Worm (Caenorhabditis elegans) whole organism, young adult: Measurements from ENCODE around the gene pvf-1.
A peak's percentile ranks its signal among the peaks of the same experiment; 100 is the strongest.

Experiments
- B0019.2 ChIP-seq: fragments of 200-800 bp; sonication (Bioruptor generic); conservative IDR thresholded peaks from 2 replicates; pipeline ENCODE4 v1.3.6; 2022; ENCODE audit warnings: missing genetic modification reagents, missing genetic modification characterization, missing compliant biosample characterization
- D2030.7 ChIP-seq: fragments of 200-800 bp; sonication (Bioruptor generic); IDR thresholded peaks from 2 replicates; pipeline ENCODE4 v1.3.6; 2022; ENCODE audit warnings: missing genetic modification reagents, missing genetic modification characterization, missing compliant biosample characterization
- F33H1.4 ChIP-seq: fragments of 200-800 bp; sonication (Bioruptor generic); IDR thresholded peaks from 2 replicates; pipeline ENCODE4 v1.3.6; 2022; ENCODE audit warnings: missing genetic modification reagents, missing genetic modification characterization, missing compliant biosample characterization
- F49E8.2 ChIP-seq: sonication (generic microtip); optimal IDR thresholded peaks from 3 replicates; lab custom pipeline; 2017; ENCODE audit warnings: missing genetic modification characterization, mild to moderate bottlenecking, missing compliant biosample characterization, antibody characterized with exemption, moderate library complexity; ENCODE audit not compliant: insufficient read depth
- K12H6.12 ChIP-seq: fragments of 200-800 bp; sonication (Bioruptor generic); optimal IDR thresholded peaks from 2 replicates; lab custom pipeline; 2018; ENCODE audit warnings: mild to moderate bottlenecking, missing genetic modification characterization, missing compliant biosample characterization
- T26A5.8 ChIP-seq: sonication (generic microtip); optimal IDR thresholded peaks from 2 replicates; lab custom pipeline; 2016; ENCODE audit warnings: missing genetic modification characterization, missing compliant biosample characterization
- Y95B8A.8 ChIP-seq: fragments of 200-800 bp; sonication (Bioruptor generic); IDR thresholded peaks from 2 replicates; pipeline ENCODE4 v1.3.6; 2022; ENCODE audit warnings: missing genetic modification reagents, missing genetic modification characterization, missing compliant biosample characterization
- akir-1 ChIP-seq: fragments of 200-800 bp; sonication (Bioruptor generic); optimal IDR thresholded peaks from 2 replicates; lab custom pipeline; 2018; ENCODE audit warnings: mild to moderate bottlenecking, missing genetic modification characterization, moderate library complexity, missing compliant biosample characterization
- ama-1 ChIP-seq, 3 experiments: fragments of 150-350 bp in 1 of 3; sonication (generic microtip) in 2 of 3; optimal IDR thresholded peaks; 2 replicates each; lab custom pipeline; 2014 to 2018; ENCODE audit warnings: missing biosample characterization in 2 of 3, missing genetic modification characterization in 2 of 3, missing genetic modification reagents in 2 of 3
- aptf-3 ChIP-seq: fragments of 200-800 bp; sonication (Bioruptor generic); IDR thresholded peaks from 2 replicates; pipeline ENCODE4 v1.3.6; 2022; ENCODE audit warnings: missing genetic modification characterization, missing compliant biosample characterization
- attf-3 ChIP-seq: fragments of 200-800 bp; sonication (Bioruptor generic); conservative IDR thresholded peaks from 2 replicates; pipeline ENCODE4 v1.3.6; 2022; ENCODE audit warnings: missing genetic modification reagents, missing genetic modification characterization, missing compliant biosample characterization
- attf-5 ChIP-seq: fragments of 200-800 bp; sonication (Bioruptor generic); optimal IDR thresholded peaks from 2 replicates; lab custom pipeline; 2018; ENCODE audit warnings: mild to moderate bottlenecking, missing genetic modification characterization, missing compliant biosample characterization
- bed-1 ChIP-seq: fragments of 200-800 bp; sonication (Bioruptor generic); IDR thresholded peaks from 2 replicates; pipeline ENCODE4 v1.3.6; 2022; ENCODE audit warnings: missing genetic modification reagents, missing genetic modification characterization, missing compliant biosample characterization
- ceh-100 ChIP-seq: fragments of 200-800 bp; sonication (Bioruptor generic); IDR thresholded peaks from 2 replicates; pipeline ENCODE4 v1.3.6; 2022; ENCODE audit warnings: missing genetic modification reagents, missing genetic modification characterization, missing compliant biosample characterization
- ceh-27 ChIP-seq: fragments of 200-800 bp; sonication (Bioruptor generic); optimal IDR thresholded peaks from 2 replicates; lab custom pipeline; 2018; ENCODE audit warnings: mild to moderate bottlenecking, missing genetic modification characterization, moderate library complexity, missing compliant biosample characterization
- ceh-79 ChIP-seq: sonication (generic microtip); optimal IDR thresholded peaks from 2 replicates; lab custom pipeline; 2017; ENCODE audit warnings: mild to moderate bottlenecking, missing genetic modification characterization, missing compliant biosample characterization
- ceh-91 ChIP-seq: fragments of 200-800 bp; sonication (Bioruptor generic); IDR thresholded peaks from 2 replicates; pipeline ENCODE4 v1.3.6; 2022; ENCODE audit warnings: missing genetic modification reagents, missing genetic modification characterization, missing compliant biosample characterization
- die-1 ChIP-seq: sonication (generic microtip); optimal IDR thresholded peaks from 2 replicates; lab custom pipeline; 2016; ENCODE audit warnings: missing genotype, mild to moderate bottlenecking, missing genetic modification characterization, missing compliant biosample characterization
- dox-1 ChIP-seq: fragments of 200-800 bp; sonication (Bioruptor generic); IDR thresholded peaks from 2 replicates; pipeline ENCODE4 v1.3.6; 2022; ENCODE audit warnings: missing genetic modification reagents, missing genetic modification characterization, missing compliant biosample characterization
- dpl-1 ChIP-seq: fragments of 150-350 bp; optimal IDR thresholded peaks from 2 replicates; lab custom pipeline; 2014; ENCODE audit warnings: missing biosample characterization, missing genetic modification reagents, missing genetic modification characterization
- efl-1 ChIP-seq: fragments of 150-350 bp; optimal IDR thresholded peaks from 2 replicates; lab custom pipeline; 2014; ENCODE audit warnings: missing biosample characterization, missing genetic modification reagents, missing genetic modification characterization
- egl-44 ChIP-seq: fragments of 200-800 bp; sonication (Bioruptor generic); IDR thresholded peaks from 2 replicates; pipeline ENCODE4 v1.3.6; 2022; ENCODE audit warnings: missing genetic modification reagents, missing genetic modification characterization, missing compliant biosample characterization
- egrh-3 ChIP-seq: fragments of 200-800 bp; sonication (Bioruptor generic); IDR thresholded peaks from 2 replicates; pipeline ENCODE4 v1.3.6; 2022; ENCODE audit warnings: missing genetic modification reagents, missing genetic modification characterization, missing compliant biosample characterization
- hmg-1.2 ChIP-seq: fragments of 200-800 bp; sonication (Bioruptor generic); IDR thresholded peaks from 2 replicates; pipeline ENCODE4 v1.3.6; 2022; ENCODE audit warnings: missing genetic modification reagents, missing genetic modification characterization, missing compliant biosample characterization
- hrde-1 ChIP-seq: sonication (generic microtip); optimal IDR thresholded peaks from 2 replicates; lab custom pipeline; 2016; ENCODE audit warnings: missing genetic modification characterization, mild to moderate bottlenecking, missing compliant biosample characterization, moderate library complexity, missing genotype, missing genetic modification reagents, borderline replicate concordance
- lin-26 ChIP-seq: fragments of 200-800 bp; sonication (Bioruptor generic); IDR thresholded peaks from 2 replicates; pipeline ENCODE4 v1.3.6; 2022; ENCODE audit warnings: missing genetic modification reagents, missing genetic modification characterization, missing compliant biosample characterization
- lin-40 ChIP-seq: sonication (generic microtip); optimal IDR thresholded peaks from 2 replicates; lab custom pipeline; 2016; ENCODE audit warnings: missing genetic modification characterization, mild to moderate bottlenecking, missing compliant biosample characterization, missing genotype, missing genetic modification reagents
- lin-54 ChIP-seq: fragments of 200-800 bp; sonication (Bioruptor generic); optimal IDR thresholded peaks from 2 replicates; lab custom pipeline; 2018; ENCODE audit warnings: mild to moderate bottlenecking, missing genetic modification characterization, missing compliant biosample characterization
- lsl-1 ChIP-seq: fragments of 200-800 bp; sonication (Bioruptor generic); optimal IDR thresholded peaks from 2 replicates; lab custom pipeline; 2018; ENCODE audit warnings: mild to moderate bottlenecking, missing genetic modification characterization, moderate library complexity, missing compliant biosample characterization
- madf-10 ChIP-seq: sonication (generic microtip); optimal IDR thresholded peaks from 2 replicates; lab custom pipeline; 2016; ENCODE audit warnings: mild to moderate bottlenecking, missing genetic modification characterization, missing compliant biosample characterization
- madf-3 ChIP-seq: fragments of 200-800 bp; sonication (Bioruptor generic); IDR thresholded peaks from 2 replicates; pipeline ENCODE4 v1.3.6; 2022; ENCODE audit warnings: missing genetic modification reagents, missing genetic modification characterization, missing compliant biosample characterization
- madf-6 ChIP-seq: fragments of 200-800 bp; sonication (Bioruptor generic); IDR thresholded peaks from 2 replicates; pipeline ENCODE4 v1.3.6; 2022; ENCODE audit warnings: missing genetic modification reagents, missing genetic modification characterization, missing compliant biosample characterization
- nfya-1 ChIP-seq: sonication (generic microtip); optimal IDR thresholded peaks from 2 replicates; lab custom pipeline; 2017; ENCODE audit warnings: antibody characterized with exemption, missing compliant biosample characterization, missing genetic modification characterization, borderline replicate concordance; ENCODE audit not compliant: insufficient read depth
- nhr-27 ChIP-seq: fragments of 200-800 bp; sonication (Bioruptor generic); optimal IDR thresholded peaks from 2 replicates; lab custom pipeline; 2018; ENCODE audit warnings: mild to moderate bottlenecking, missing genetic modification characterization, moderate library complexity, missing compliant biosample characterization
- snpc-3.4 ChIP-seq: sonication (generic microtip); optimal IDR thresholded peaks from 2 replicates; lab custom pipeline; 2017; ENCODE audit warnings: missing genetic modification characterization, mild to moderate bottlenecking, missing compliant biosample characterization, antibody characterized with exemption, moderate library complexity, missing genotype, missing genetic modification reagents
- snpc-4 ChIP-seq, 5 experiments: fragments of 150-350 bp in 1 of 5; sonication (generic microtip) in 4 of 5; optimal IDR thresholded peaks; 2 replicates each; lab custom pipeline; 2014 to 2018; ENCODE audit warnings: missing genetic modification characterization in 5 of 5, missing biosample characterization in 3 of 5, antibody characterized with exemption in 2 of 5, mild to moderate bottlenecking in 2 of 5, missing compliant biosample characterization in 2 of 5, missing genotype in 2 of 5, moderate library complexity in 2 of 5, missing genetic modification reagents in 1 of 5
- unc-130 ChIP-seq: sonication (generic microtip); optimal IDR thresholded peaks from 2 replicates; lab custom pipeline; 2016; ENCODE audit warnings: missing genetic modification reagents, missing genetic modification characterization, missing compliant biosample characterization
- zfh-2 ChIP-seq: fragments of 200-800 bp; sonication (Bioruptor generic); conservative IDR thresholded peaks from 2 replicates; pipeline ENCODE4 v1.3.6; 2022; ENCODE audit warnings: missing genetic modification reagents, missing genetic modification characterization, missing compliant biosample characterization
- ztf-18 ChIP-seq: sonication (generic microtip); optimal IDR thresholded peaks from 2 replicates; lab custom pipeline; 2016; ENCODE audit warnings: missing genotype, mild to moderate bottlenecking, missing genetic modification characterization, missing compliant biosample characterization
- ztf-26 ChIP-seq: sonication (generic microtip); optimal IDR thresholded peaks from 2 replicates; lab custom pipeline; 2017; ENCODE audit warnings: missing genetic modification characterization, missing compliant biosample characterization
- ztf-6 ChIP-seq: fragments of 200-800 bp; sonication (Bioruptor generic); IDR thresholded peaks from 2 replicates; pipeline ENCODE4 v1.3.6; 2022; ENCODE audit warnings: missing genetic modification reagents, missing genetic modification characterization, missing compliant biosample characterization

The pvf-1 gene

ce11 chrIII:1833984-1834563 is 10.0 kb upstream of the pvf-1 start, which contains the start of gene rexd-1:
rexd-1 (plus strand) TSS chrIII:1834513.
- no peak for TF ChIP-seq B0019.2 (GFP tag; lab: Robert Waterston, UW)
- no peak for TF ChIP-seq ztf-6
- no peak for TF ChIP-seq F49E8.2 (tag; lab: Kevin White, UChicago)
- no peak for TF ChIP-seq Y95B8A.8 (GFP tag; lab: Robert Waterston, UW)
- no peak for TF ChIP-seq T26A5.8 (tag; lab: Kevin White, UChicago)
- no peak for TF ChIP-seq aptf-3 (GFP tag; lab: Robert Waterston, UW)
- TF ChIP-seq, all 124 proteins: peak for 0

- no peak for TF ChIP-seq attf-5 (GFP tag; lab: Kevin White, UChicago)
- no peak for TF ChIP-seq F49E8.2 (tag; lab: Kevin White, UChicago)
- TF ChIP-seq madf-3 (GFP tag; lab: Robert Waterston, UW), result no peak
- TF ChIP-seq nfya-1 (tag; lab: Kevin White, UChicago), result no peak
Measured at ce11 chrIII:1832453-1832852, 8.3 kb upstream of the pvf-1 start.

- TF ChIP-seq lin-26 (GFP tag; lab: Robert Waterston, UW), result no peak
- TF ChIP-seq lsl-1, result peak; percentile 62
- peak; percentile 66 for TF ChIP-seq lin-54 (GFP tag; lab: Kevin White, UChicago)
- TF ChIP-seq dpl-1 (GFP tag; lab: Kevin White, UChicago), result peak; percentile 10
- TF ChIP-seq efl-1, result peak; percentile 31
- TF ChIP-seq zfh-2 (GFP tag; lab: Robert Waterston, UW), result no peak
- TF ChIP-seq dox-1 (GFP tag; lab: Robert Waterston, UW), result no peak
- no peak for TF ChIP-seq nhr-27 (tag; lab: Kevin White, UChicago)
- TF ChIP-seq snpc-4 (GFP tag; optimal IDR thresholded peaks at IDR 0.05; lab: Kevin White, UChicago), result no peak
- TF ChIP-seq snpc-4 (tag; optimal IDR thresholded peaks at IDR 0.05; lab: Kevin White, UChicago), result no peak
- TF ChIP-seq ceh-91 (GFP tag; lab: Robert Waterston, UW), result 0 out of 2 replicates have a peak, but pooled peaks have one; percentile 25
- 0 out of 2 replicates have a peak, but pooled peaks have one; percentile 22 for TF ChIP-seq F33H1.4 (GFP tag; lab: Robert Waterston, UW)
- TF ChIP-seq madf-10, result no peak
- TF ChIP-seq madf-6, result peak; percentile 37; the same call in 1 of the 2 replicates
Measured at ce11 chrIII:1831104-1831503, 7.0 kb upstream of the pvf-1 start.

ce11 chrIII:1819049-1819597 is 5.0 kb downstream of the pvf-1 start:
- TF ChIP-seq egl-44 (GFP tag; lab: Robert Waterston, UW) (no peak), D2030.7 (GFP tag; lab: Robert Waterston, UW) (no peak), egrh-3 (GFP tag; lab: Robert Waterston, UW) (no peak), akir-1 (GFP tag; lab: Kevin White, UChicago) (no peak), K12H6.12 (tag; lab: Kevin White, UChicago) (peak; percentile 6), unc-130 (GFP tag; lab: Kevin White, UChicago) (no peak), ztf-6 (no peak), die-1 (tag; lab: Kevin White, UChicago) (no peak), ceh-100 (GFP tag; lab: Robert Waterston, UW) (no peak), ceh-27 (no peak), ceh-79 (tag; lab: Kevin White, UChicago) (no peak), ztf-26 (tag; lab: Kevin White, UChicago) (no peak), ama-1 (optimal IDR thresholded peaks at IDR 0.05; lab: Kevin White, UChicago) (no peak), ama-1 (GFP tag; optimal IDR thresholded peaks at IDR 0.05; lab: Kevin White, UChicago) (no peak), snpc-3.4 (tag; lab: Kevin White, UChicago) (no peak), bed-1 (GFP tag; lab: Robert Waterston, UW) (no peak), ztf-18 (tag; lab: Kevin White, UChicago) (no peak), attf-3 (GFP tag; lab: Robert Waterston, UW) (no peak), lsl-1 (no peak), lin-40 (tag; lab: Kevin White, UChicago) (no peak), hmg-1.2 (peak; percentile 67; the same call in 1 of the 2 replicates), zfh-2 (GFP tag; lab: Robert Waterston, UW) (0 out of 2 replicates have a peak, but pooled peaks have one; percentile 27), attf-5 (GFP tag; lab: Kevin White, UChicago) (peak; percentile 62), hrde-1 (tag; lab: Kevin White, UChicago) (no peak)
